Fruit fly (Drosophila melanogaster): ENCODE results near the gene Pgk.
A peak's percentile ranks its signal among the peaks of the same experiment; 100 is the strongest.

The Pgk gene

DNA sequence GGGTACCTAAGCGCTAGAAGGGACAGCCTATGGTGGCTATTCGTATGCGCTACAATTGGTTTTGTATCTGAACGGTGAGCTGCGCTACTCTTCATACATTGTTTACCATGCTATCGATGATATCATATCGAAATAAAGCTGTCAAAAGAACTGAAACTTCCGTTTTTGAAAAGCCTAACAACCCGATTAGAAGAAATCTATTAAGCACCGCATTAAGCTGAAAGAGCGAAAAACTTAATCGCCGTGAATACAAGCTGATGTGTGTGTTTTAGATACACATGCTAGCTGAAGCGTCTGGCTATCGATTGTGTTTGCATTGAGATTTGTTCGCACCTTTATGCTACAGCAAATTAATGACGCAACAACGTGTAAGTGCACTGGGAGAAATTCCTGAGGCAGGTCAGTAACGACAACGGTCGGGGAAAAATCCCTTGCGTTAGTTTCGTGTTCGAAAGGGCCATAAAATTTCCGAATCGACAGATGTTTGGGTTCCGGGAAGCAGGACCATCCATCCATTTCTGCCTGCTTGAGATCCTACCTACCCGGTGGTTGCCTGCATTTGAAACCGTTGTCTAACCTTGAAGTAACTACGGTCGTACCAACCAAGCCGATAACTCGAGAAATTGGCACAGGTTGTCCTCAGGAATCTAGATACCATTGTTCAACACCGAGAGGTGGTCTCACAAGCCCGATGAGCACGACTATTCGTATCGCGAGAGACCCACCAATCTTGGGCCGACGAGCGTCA, 2.4 kb downstream of the Pgk start (continued):
- TF ChIP-seq exex (tag; optimal IDR thresholded peaks at IDR 0.05) (peak; percentile 86), Side (GFP tag; optimal IDR thresholded peaks at IDR 0.05) (peak; percentile 85), ssp (GFP tag; IDR thresholded peaks at IDR 0.05) (no peak), gcm2 (GFP tag; optimal IDR thresholded peaks at IDR 0.05) (peak; percentile 76), CG12659 (GFP tag; optimal IDR thresholded peaks at IDR 0.05) (peak; percentile 63), CG33213 (GFP tag; optimal IDR thresholded peaks at IDR 0.05) (peak; percentile 72), az2 (GFP tag; optimal IDR thresholded peaks at IDR 0.05) (peak; percentile 74), org-1 (GFP tag; optimal IDR thresholded peaks at IDR 0.05) (peak; percentile 87), fru (optimal IDR thresholded peaks at IDR 0.05) (no peak), CG3407 (GFP tag; optimal IDR thresholded peaks at IDR 0.05) (peak; percentile 42), CG11247 (GFP tag; IDR thresholded peaks at IDR 0.05) (no peak), Meics (GFP tag; optimal IDR thresholded peaks at IDR 0.05) (peak; percentile 88), CG6854 (GFP tag; optimal IDR thresholded peaks at IDR 0.05) (peak; percentile 76), CG18476 (GFP tag; optimal IDR thresholded peaks at IDR 0.05) (peak; percentile 48), CG30020 (tag; optimal IDR thresholded peaks at IDR 0.05) (peak; percentile 4), cato (GFP tag; optimal IDR thresholded peaks at IDR 0.05; ENCODE audit: borderline replicate concordance) (no peak), CG4854 (GFP tag; optimal IDR thresholded peaks at IDR 0.05) (peak; percentile 58), CG6765 (GFP tag; optimal IDR thresholded peaks at IDR 0.05) (peak; percentile 68), tin (GFP tag; optimal IDR thresholded peaks at IDR 0.05) (peak; percentile 58), CG31388 (GFP tag; optimal IDR thresholded peaks at IDR 0.05) (no peak), CG18262 (tag; optimal IDR thresholded peaks at IDR 0.05) (peak; percentile 83), fd102C (GFP tag; optimal IDR thresholded peaks at IDR 0.05) (no peak), CG12155 (GFP tag; optimal IDR thresholded peaks at IDR 0.05) (peak; percentile 74), Myb (GFP tag; optimal IDR thresholded peaks at IDR 0.05) (peak; percentile 64), slp2 (GFP tag; optimal IDR thresholded peaks at IDR 0.05) (peak; percentile 79), ERR (GFP tag; optimal IDR thresholded peaks at IDR 0.05) (peak; percentile 75), Hr78 (GFP tag; optimal IDR thresholded peaks at IDR 0.05) (peak in 1 of 2 experiments; percentile 49), Six4 (GFP tag; optimal IDR thresholded peaks at IDR 0.05) (peak; percentile 72), her (GFP tag; optimal IDR thresholded peaks at IDR 0.05) (peak; percentile 92), grn (GFP tag; optimal IDR thresholded peaks at IDR 0.05) (peak; percentile 78), dpn (GFP tag; optimal IDR thresholded peaks at IDR 0.05) (peak; percentile 85 to 87), Pdp1 (GFP tag; optimal IDR thresholded peaks at IDR 0.05) (peak; percentile 84 to 98)

DNA sequence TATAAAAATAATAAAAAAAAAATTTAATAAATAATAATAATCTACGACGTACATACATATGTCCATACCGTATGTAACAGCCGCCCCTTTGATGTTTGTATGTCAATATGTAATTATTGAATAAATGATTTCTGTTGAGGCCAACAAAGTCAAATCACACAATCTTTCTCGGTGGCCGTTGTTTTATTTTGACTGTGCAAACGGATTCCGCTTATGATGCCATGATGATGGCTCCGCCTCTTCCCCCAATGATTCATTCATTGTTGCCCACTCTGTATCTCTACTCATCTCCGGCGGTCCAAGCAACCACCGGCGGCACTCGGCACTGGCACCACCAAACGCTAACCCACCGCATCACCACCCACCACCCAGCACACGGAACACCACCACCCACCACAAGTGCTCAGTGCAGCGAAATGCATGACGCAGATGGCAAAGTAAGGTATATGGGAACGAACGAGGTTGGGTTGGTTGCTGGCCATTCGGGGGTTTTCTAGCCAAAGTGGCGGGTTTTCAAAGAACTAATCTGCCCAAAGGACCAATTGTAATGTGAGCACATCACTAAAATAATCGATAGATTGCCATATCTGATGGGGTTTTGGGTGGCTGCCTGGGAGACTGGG, 3.6 kb downstream of the Pgk start:
- TF ChIP-seq CG8290 (GFP tag; optimal IDR thresholded peaks at IDR 0.05) (no peak), CG8290 (tag; optimal IDR thresholded peaks at IDR 0.05) (peak in 1 of 2 experiments; percentile 68), CG2875 (GFP tag; optimal IDR thresholded peaks at IDR 0.05) (peak; percentile 52), CG31365 (tag; optimal IDR thresholded peaks at IDR 0.05) (peak; percentile 15), CG9797 (GFP tag; optimal IDR thresholded peaks at IDR 0.05) (peak; percentile 12), Myb (GFP tag; optimal IDR thresholded peaks at IDR 0.05) (peak; percentile 43), CG12071 (GFP tag; optimal IDR thresholded peaks at IDR 0.05) (peak; percentile 52), nau (GFP tag; optimal IDR thresholded peaks at IDR 0.05) (peak; percentile 27), her (GFP tag; optimal IDR thresholded peaks at IDR 0.05) (peak; percentile 6), Chrac-16 (GFP tag; optimal IDR thresholded peaks at IDR 0.05) (no peak), CG10543 (GFP tag; optimal IDR thresholded peaks at IDR 0.05) (peak; percentile 1), gem (tag; optimal IDR thresholded peaks at IDR 0.05) (no peak), CG11695 (GFP tag; IDR thresholded peaks at IDR 0.05) (no peak), odd (GFP tag; optimal IDR thresholded peaks at IDR 0.05) (peak; percentile 26), Mes4 (GFP tag; optimal IDR thresholded peaks at IDR 0.05) (peak; percentile 13), lilli (GFP tag; optimal IDR thresholded peaks at IDR 0.05) (peak; percentile 10), pzg (GFP tag; optimal IDR thresholded peaks at IDR 0.05) (peak; percentile 25), CG13424 (tag; optimal IDR thresholded peaks at IDR 0.05) (peak; percentile 1), Bteb2 (GFP tag; optimal IDR thresholded peaks at IDR 0.05) (no peak), gfzf (GFP tag; optimal IDR thresholded peaks at IDR 0.05) (no peak)
